Worm (Caenorhabditis elegans) whole organism, L1 larva: ENCODE data around the gene avr-15.

Experiments used
- C16A3.4 ChIP-seq: fragments of 150-350 bp; optimal IDR thresholded peaks from 2 replicates; lab custom pipeline; 2014; ENCODE audit warnings: missing biosample characterization, missing genetic modification characterization
- F16B12.6 ChIP-seq: fragments of 150-350 bp; optimal IDR thresholded peaks from 2 replicates; lab custom pipeline; 2014; ENCODE audit warnings: missing biosample characterization, missing genetic modification characterization
- Y116A8C.19 ChIP-seq: sonication (generic microtip); optimal IDR thresholded peaks from 2 replicates; lab custom pipeline; 2016; ENCODE audit warnings: missing compliant biosample characterization, missing genetic modification characterization, borderline replicate concordance
- aha-1 ChIP-seq: fragments of 150-350 bp; optimal IDR thresholded peaks from 2 replicates; lab custom pipeline; 2014; ENCODE audit warnings: missing biosample characterization, missing genetic modification characterization
- aly-2 ChIP-seq: fragments of 150-350 bp; optimal IDR thresholded peaks from 2 replicates; lab custom pipeline; 2014; ENCODE audit warnings: missing biosample characterization, missing genetic modification characterization
- ama-1 ChIP-seq: fragments of 150-350 bp; optimal IDR thresholded peaks from 2 replicates; lab custom pipeline; 2014
- ceh-63 ChIP-seq: fragments of 200-800 bp; sonication (Bioruptor generic); optimal IDR thresholded peaks from 2 replicates; lab custom pipeline; 2018; ENCODE audit warnings: mild to moderate bottlenecking, missing genetic modification characterization, missing compliant biosample characterization
- ceh-90 ChIP-seq: sonication (generic microtip); optimal IDR thresholded peaks from 2 replicates; lab custom pipeline; 2016; ENCODE audit warnings: missing genetic modification characterization, missing compliant biosample characterization
- ces-1 ChIP-seq: fragments of 150-350 bp; optimal IDR thresholded peaks from 2 replicates; lab custom pipeline; 2014; ENCODE audit warnings: missing biosample characterization, missing genetic modification reagents, missing genetic modification characterization
- dsc-1 ChIP-seq: sonication (generic microtip); optimal IDR thresholded peaks from 2 replicates; lab custom pipeline; 2016; ENCODE audit warnings: mild to moderate bottlenecking, missing genetic modification characterization, missing compliant biosample characterization
- efl-1 ChIP-seq, 4 experiments: fragments of 150-350 bp; optimal IDR thresholded peaks in 3 of 4; peaks in 1 of 4; 1 replicate in 1 of 4; 2 replicates in 3 of 4; lab custom pipeline; 2014; ENCODE audit warnings: missing biosample characterization in 2 of 4, missing genetic modification characterization in 2 of 4, missing genetic modification reagents in 2 of 4
- efl-3 ChIP-seq: fragments of 200-800 bp; sonication (Bioruptor generic); optimal IDR thresholded peaks from 2 replicates; lab custom pipeline; 2018; ENCODE audit warnings: mild to moderate bottlenecking, missing genetic modification characterization, missing compliant biosample characterization
- egl-27 ChIP-seq, 2 experiments: fragments of 150-350 bp in 1 of 2; sonication (generic microtip); optimal IDR thresholded peaks; 3 replicates each; lab custom pipeline; 2017 to 2018; ENCODE audit warnings: missing biosample characterization in 2 of 2, missing genetic modification characterization in 2 of 2, missing genetic modification reagents in 2 of 2
- elt-3 ChIP-seq, 6 experiments: fragments of 150-350 bp in 1 of 6; sonication (generic microtip); optimal IDR thresholded peaks; 2 replicates each; lab custom pipeline; 2017 to 2018; ENCODE audit warnings: missing biosample characterization in 6 of 6, missing genetic modification characterization in 6 of 6, inconsistent platforms in 1 of 6
- ets-5 ChIP-seq: fragments of 200-800 bp; sonication (Bioruptor generic); IDR thresholded peaks from 2 replicates; pipeline ENCODE4 v1.3.6; 2022; ENCODE audit warnings: missing genetic modification characterization, missing compliant biosample characterization
- fos-1 ChIP-seq: fragments of 150-350 bp; optimal IDR thresholded peaks from 2 replicates; lab custom pipeline; 2014; ENCODE audit warnings: missing biosample characterization, missing genetic modification characterization
- hpl-2 ChIP-seq: fragments of 150-350 bp; optimal IDR thresholded peaks from 2 replicates; lab custom pipeline; 2014; ENCODE audit warnings: missing biosample characterization, missing genetic modification reagents, missing genetic modification characterization
- irx-1 ChIP-seq: sonication (generic microtip); optimal IDR thresholded peaks from 2 replicates; lab custom pipeline; 2016; ENCODE audit warnings: missing genetic modification characterization, missing compliant biosample characterization
- isw-1 ChIP-seq: fragments of 200-800 bp; sonication (Bioruptor generic); IDR thresholded peaks from 2 replicates; pipeline ENCODE4 v1.3.6; 2022; ENCODE audit warnings: missing genetic modification characterization, missing compliant biosample characterization
- lin-13 ChIP-seq: fragments of 150-350 bp; optimal IDR thresholded peaks from 2 replicates; lab custom pipeline; 2014; ENCODE audit warnings: missing biosample characterization, missing genetic modification reagents, missing genetic modification characterization
- lin-15B ChIP-seq: fragments of 150-350 bp; sonication (generic microtip); optimal IDR thresholded peaks from 3 replicates; lab custom pipeline; 2014; ENCODE audit warnings: missing biosample characterization, missing genetic modification characterization
- lin-35 ChIP-seq, 2 experiments: fragments of 150-350 bp; optimal IDR thresholded peaks; 2 replicates each; lab custom pipeline; 2014; ENCODE audit warnings: missing biosample characterization in 2 of 2, missing genetic modification characterization in 2 of 2, missing genetic modification reagents in 2 of 2
- lin-39 ChIP-seq: fragments of 150-350 bp; optimal IDR thresholded peaks from 2 replicates; lab custom pipeline; 2014; ENCODE audit warnings: missing biosample characterization, missing genetic modification reagents, missing genetic modification characterization
- lir-3 ChIP-seq: sonication (generic microtip); optimal IDR thresholded peaks from 2 replicates; lab custom pipeline; 2016; ENCODE audit warnings: mild to moderate bottlenecking, missing genetic modification characterization, moderate library complexity, missing compliant biosample characterization; ENCODE audit not compliant: poor library complexity
- mdl-1 ChIP-seq, 2 experiments: fragments of 150-350 bp; optimal IDR thresholded peaks; 2 replicates each; lab custom pipeline; 2014 to 2017; ENCODE audit warnings: missing biosample characterization in 2 of 2, missing genetic modification characterization in 2 of 2, inconsistent platforms in 1 of 2
- nhr-19 ChIP-seq: fragments of 200-800 bp; sonication (Bioruptor generic); conservative IDR thresholded peaks from 2 replicates; pipeline ENCODE4 v1.3.6; 2022; ENCODE audit warnings: missing genetic modification characterization, missing compliant biosample characterization
- nhr-20 ChIP-seq: sonication (generic microtip); optimal IDR thresholded peaks from 2 replicates; lab custom pipeline; 2016; ENCODE audit warnings: mild to moderate bottlenecking, missing genetic modification characterization, missing compliant biosample characterization
- nhr-237 ChIP-seq: fragments of 150-350 bp; optimal IDR thresholded peaks from 2 replicates; lab custom pipeline; 2014; ENCODE audit warnings: missing biosample characterization, missing genetic modification characterization
- nhr-28 ChIP-seq: fragments of 150-350 bp; optimal IDR thresholded peaks from 2 replicates; lab custom pipeline; 2014; ENCODE audit warnings: missing biosample characterization, missing genetic modification characterization
- nhr-47 ChIP-seq: sonication (generic microtip); optimal IDR thresholded peaks from 2 replicates; lab custom pipeline; 2016; ENCODE audit warnings: mild to moderate bottlenecking, missing genetic modification characterization, moderate library complexity, missing compliant biosample characterization
- nhr-71 ChIP-seq: sonication (generic microtip); optimal IDR thresholded peaks from 2 replicates; lab custom pipeline; 2016; ENCODE audit warnings: mild to moderate bottlenecking, missing genetic modification characterization, moderate library complexity, missing compliant biosample characterization
- nhr-76 ChIP-seq: sonication (generic microtip); optimal IDR thresholded peaks from 2 replicates; lab custom pipeline; 2017; ENCODE audit warnings: missing biosample characterization, missing genetic modification characterization
- nhr-77 ChIP-seq: fragments of 150-350 bp; optimal IDR thresholded peaks from 2 replicates; lab custom pipeline; 2014; ENCODE audit warnings: missing biosample characterization, missing genetic modification characterization
- nhr-84 ChIP-seq: sonication (generic microtip); optimal IDR thresholded peaks from 2 replicates; lab custom pipeline; 2017; ENCODE audit warnings: missing biosample characterization, missing genetic modification characterization
- nhr-85 ChIP-seq: sonication (generic microtip); peaks from one replicate; lab custom pipeline; 2016; ENCODE audit warnings: missing genetic modification characterization, inconsistent platforms, missing compliant biosample characterization
- nhr-90 ChIP-seq: sonication (generic microtip); optimal IDR thresholded peaks from 2 replicates; lab custom pipeline; 2016; ENCODE audit warnings: mild to moderate bottlenecking, missing genetic modification characterization, missing compliant biosample characterization; ENCODE audit not compliant: poor library complexity
- rnt-1 ChIP-seq: sonication (generic microtip); optimal IDR thresholded peaks from 2 replicates; lab custom pipeline; 2016; ENCODE audit warnings: mild to moderate bottlenecking, missing genetic modification characterization, moderate library complexity, missing compliant biosample characterization
- snpc-4 ChIP-seq: fragments of 150-350 bp; optimal IDR thresholded peaks from 2 replicates; lab custom pipeline; 2014; ENCODE audit warnings: missing biosample characterization, missing genetic modification characterization
- snu-23 ChIP-seq: sonication (generic microtip); optimal IDR thresholded peaks from 2 replicates; lab custom pipeline; 2016; ENCODE audit warnings: missing genetic modification characterization, missing compliant biosample characterization
- sox-4 ChIP-seq: sonication (generic microtip); optimal IDR thresholded peaks from 2 replicates; lab custom pipeline; 2016; ENCODE audit warnings: missing genetic modification characterization, missing compliant biosample characterization
- sptf-1 ChIP-seq: fragments of 150-350 bp; optimal IDR thresholded peaks from 2 replicates; lab custom pipeline; 2014; ENCODE audit warnings: missing biosample characterization, missing genetic modification characterization
- swsn-7 ChIP-seq: sonication (generic microtip); optimal IDR thresholded peaks from 2 replicates; lab custom pipeline; 2016; ENCODE audit warnings: missing genetic modification characterization, missing compliant biosample characterization
- unc-30 ChIP-seq: sonication (generic microtip); optimal IDR thresholded peaks from 2 replicates; lab custom pipeline; 2017; ENCODE audit warnings: missing biosample characterization, missing genetic modification characterization
- unc-62 ChIP-seq: fragments of 150-350 bp; optimal IDR thresholded peaks from 2 replicates; lab custom pipeline; 2014; ENCODE audit warnings: missing biosample characterization, missing genetic modification reagents, missing genetic modification characterization
- unc-86 ChIP-seq: sonication (generic microtip); optimal IDR thresholded peaks from 2 replicates; lab custom pipeline; 2016; ENCODE audit warnings: missing genetic modification characterization, missing compliant biosample characterization
- vab-15 ChIP-seq: sonication (generic microtip); optimal IDR thresholded peaks from 2 replicates; lab custom pipeline; 2017; ENCODE audit warnings: missing genotype, mild to moderate bottlenecking, missing genetic modification characterization, missing compliant biosample characterization
- zip-4 ChIP-seq: fragments of 200-800 bp; sonication (Bioruptor generic); optimal IDR thresholded peaks from 2 replicates; lab custom pipeline; 2018; ENCODE audit warnings: mild to moderate bottlenecking, missing genetic modification characterization, moderate library complexity, missing compliant biosample characterization
- ztf-4 ChIP-seq: fragments of 150-350 bp; optimal IDR thresholded peaks from 2 replicates; lab custom pipeline; 2014; ENCODE audit warnings: missing biosample characterization, missing genetic modification characterization

Gene avr-15

ce11 chrV:13511618-13512017 is at the start of gene avr-15:
avr-15 (minus strand) TSS chrV:13511718.
- TF ChIP-seq unc-86 (tag; lab: Kevin White, UChicago) = no peak
- TF ChIP-seq egl-27 (tag; optimal IDR thresholded peaks at IDR 0.05; lab: Kevin White, UChicago) = no peak
- TF ChIP-seq Y116A8C.19 (tag; lab: Kevin White, UChicago) = no peak
- TF ChIP-seq swsn-7 = no peak
- TF ChIP-seq snu-23 = no peak
- TF ChIP-seq nhr-77 (tag; lab: Kevin White, UChicago) = no peak
- no peak for TF ChIP-seq snpc-4 (tag; lab: Kevin White, UChicago)
- TF ChIP-seq mdl-1 (tag; optimal IDR thresholded peaks at IDR 0.05; lab: Kevin White, UChicago) = no peak
- TF ChIP-seq zip-4 (GFP tag; lab: Kevin White, UChicago) = no peak
- no peak for TF ChIP-seq nhr-85 (tag; lab: Kevin White, UChicago)
- TF ChIP-seq hpl-2 (GFP tag; lab: Kevin White, UChicago) = no peak
- TF ChIP-seq ceh-63 (GFP tag; lab: Kevin White, UChicago) = no peak
- no peak for TF ChIP-seq lin-39 (tag; lab: Kevin White, UChicago)
- no peak for TF ChIP-seq elt-3 (tag; optimal IDR thresholded peaks at IDR 0.05; lab: Kevin White, UChicago)
- no peak for TF ChIP-seq aha-1 (tag; lab: Kevin White, UChicago)
- no peak for TF ChIP-seq nhr-76
- no peak for TF ChIP-seq sptf-1 (tag; lab: Kevin White, UChicago)
- TF ChIP-seq ets-5 (GFP tag; lab: Robert Waterston, UW) = no peak
- TF ChIP-seq aly-2 (tag; lab: Kevin White, UChicago) = no peak
- TF ChIP-seq isw-1 (GFP tag; lab: Robert Waterston, UW) = no peak

ce11 chrV:13559978-13560377 is 48.5 kb upstream of the avr-15 start, which contains the start of gene C56A3.8:
C56A3.8 (plus strand) TSS chrV:13560278.
- TF ChIP-seq F16B12.6 (tag; lab: Kevin White, UChicago) (no peak), nhr-71 (no peak), nhr-237 (tag; lab: Kevin White, UChicago) (no peak), nhr-28 (tag; lab: Kevin White, UChicago) (no peak), unc-62 (GFP tag; lab: Kevin White, UChicago) (no peak), lin-13 (GFP tag; lab: Kevin White, UChicago) (no peak), ztf-4 (tag; lab: Kevin White, UChicago) (no peak), ceh-90 (no peak)

ce11 chrV:13556746-13557145 is 45.2 kb upstream of the avr-15 start, which contains the start of gene cav-2:
cav-2 (plus strand) TSS chrV:13557104.
- peak; percentile 63 for TF ChIP-seq C16A3.4 (tag; lab: Kevin White, UChicago)
- TF ChIP-seq Y116A8C.19 (tag; lab: Kevin White, UChicago) = peak; percentile 66
- TF ChIP-seq nhr-19 (GFP tag; lab: Robert Waterston, UW) = peak; percentile 88
- TF ChIP-seq vab-15 (tag; lab: Kevin White, UChicago) = peak; percentile 70
- TF ChIP-seq F16B12.6 (tag; lab: Kevin White, UChicago) = no peak
- no peak for TF ChIP-seq ama-1 (lab: Kevin White, UChicago)
- peak; percentile 96 for TF ChIP-seq nhr-85 (tag; lab: Kevin White, UChicago)
- TF ChIP-seq ceh-63 (GFP tag; lab: Kevin White, UChicago) = no peak
- TF ChIP-seq swsn-7 = peak; percentile 86
- TF ChIP-seq isw-1 (GFP tag; lab: Robert Waterston, UW) = peak; percentile 79
- TF ChIP-seq mdl-1 (tag; optimal IDR thresholded peaks at IDR 0.05; lab: Kevin White, UChicago) = peak in 1 of 2 experiments; percentile 50
- peak; percentile 72 for TF ChIP-seq fos-1 (tag; lab: Kevin White, UChicago)
- TF ChIP-seq lin-35 (GFP tag; optimal IDR thresholded peaks at IDR 0.05; lab: Kevin White, UChicago) = peak; percentile 96
- peak; percentile 61 for TF ChIP-seq efl-3 (GFP tag; lab: Kevin White, UChicago)
- peak; percentile 95 for TF ChIP-seq irx-1 (tag; lab: Kevin White, UChicago)
- peak; percentile 71 for TF ChIP-seq lin-15B (tag; lab: Kevin White, UChicago)
- no peak for TF ChIP-seq aha-1 (tag; lab: Kevin White, UChicago)
- TF ChIP-seq nhr-84 (tag; lab: Kevin White, UChicago) = no peak
- TF ChIP-seq efl-1 (optimal IDR thresholded peaks at IDR 0.05; lab: Kevin White, UChicago) = peak; percentile 89 to 97
- peak; percentile 97 to 99 for TF ChIP-seq efl-1 (GFP tag; optimal IDR thresholded peaks at IDR 0.05 in 1 of 2; lab: Kevin White, UChicago)
- TF ChIP-seq lin-39 (tag; lab: Kevin White, UChicago) = peak; percentile 68
- TF ChIP-seq elt-3 (tag; optimal IDR thresholded peaks at IDR 0.05; lab: Kevin White, UChicago) = peak in 2 of 6 experiments; percentile 38 to 78
- TF ChIP-seq unc-30 = no peak
- no peak for TF ChIP-seq ztf-4 (tag; lab: Kevin White, UChicago)
- TF ChIP-seq snu-23 = peak; percentile 87
- peak; percentile 91 for TF ChIP-seq nhr-20 (tag; lab: Kevin White, UChicago)
- peak; percentile 96 for TF ChIP-seq lir-3 (tag; lab: Kevin White, UChicago)
- TF ChIP-seq aly-2 (tag; lab: Kevin White, UChicago) = no peak
- peak; percentile 96 for TF ChIP-seq dsc-1 (tag; lab: Kevin White, UChicago)
- TF ChIP-seq nhr-90 (tag; lab: Kevin White, UChicago) = peak; percentile 93
- peak; percentile 99 for TF ChIP-seq rnt-1 (tag; lab: Kevin White, UChicago)
- TF ChIP-seq nhr-47 (tag; lab: Kevin White, UChicago) = peak; percentile 91
- peak; percentile 92 for TF ChIP-seq sox-4 (tag; lab: Kevin White, UChicago)
- no peak for TF ChIP-seq ces-1
